Worm (Caenorhabditis elegans): ENCODE measurements around the gene lgg-2.

The lgg-2 gene

ce11 chrIV:10933062-10933552 is 2.6 kb downstream of the lgg-2 start, which contains the start of the genes dnc-1 and lsm-7:
TSS of gene dnc-1 (minus strand) at chrIV:10933203.
TSS of gene lsm-7 (plus strand) at chrIV:10933502.
- TF ChIP-seq sdc-2 (tag; optimal IDR thresholded peaks at IDR 0.05), result no peak
- peak; percentile 36 for TF ChIP-seq ceh-48 (tag; optimal IDR thresholded peaks at IDR 0.05)
- peak; percentile 37 for TF ChIP-seq elt-2 (tag; optimal IDR thresholded peaks at IDR 0.05)
- TF ChIP-seq K09A11.1 (tag; optimal IDR thresholded peaks at IDR 0.05; ENCODE audit: insufficient read depth), result peak; percentile 16
- peak; percentile 20 for TF ChIP-seq ceh-31 (tag; optimal IDR thresholded peaks at IDR 0.05)
- peak; percentile 32 for TF ChIP-seq nfya-1 (tag; optimal IDR thresholded peaks at IDR 0.05)
- no peak for TF ChIP-seq elt-4 (tag; optimal IDR thresholded peaks at IDR 0.05)
- TF ChIP-seq T23F11.4 (GFP tag; optimal IDR thresholded peaks at IDR 0.05), result peak; percentile 11
- TF ChIP-seq fax-1 (tag; optimal IDR thresholded peaks at IDR 0.05), result no peak
- peak; percentile 8 for TF ChIP-seq unc-42 (tag; optimal IDR thresholded peaks at IDR 0.05)
- TF ChIP-seq tbx-2 (tag; optimal IDR thresholded peaks at IDR 0.05), result peak; percentile 35
- no peak for TF ChIP-seq C08G9.2 (tag; optimal IDR thresholded peaks at IDR 0.05)

ce11 chrIV:10919770-10920169 is 15.9 kb downstream of the lgg-2 start, which contains the start of gene rbr-2:
TSS of gene rbr-2 (plus strand) at chrIV:10920070.
- TF ChIP-seq ets-4 (tag; optimal IDR thresholded peaks at IDR 0.05), result no peak
- no peak for TF ChIP-seq tbx-2 (tag; optimal IDR thresholded peaks at IDR 0.05)
- no peak for TF ChIP-seq unc-3 (GFP tag; conservative IDR thresholded peaks at IDR 0.05)
- no peak for TF ChIP-seq unc-3 (tag; optimal IDR thresholded peaks at IDR 0.05)
- TF ChIP-seq nhr-11 (tag; optimal IDR thresholded peaks at IDR 0.05), result no peak
- TF ChIP-seq ceh-19 (GFP tag; optimal IDR thresholded peaks at IDR 0.05), result no peak
- TF ChIP-seq pat-9 (tag; optimal IDR thresholded peaks at IDR 0.05), result no peak
- TF ChIP-seq hlh-13 (GFP tag; optimal IDR thresholded peaks at IDR 0.05), result no peak
- TF ChIP-seq ceh-45 (GFP tag; IDR thresholded peaks at IDR 0.05), result no peak
- TF ChIP-seq ref-2 (tag; optimal IDR thresholded peaks at IDR 0.05), result no peak
- no peak for TF ChIP-seq pqm-1 (tag; optimal IDR thresholded peaks at IDR 0.05)
- TF ChIP-seq zip-5 (tag; optimal IDR thresholded peaks at IDR 0.05), result no peak

DNA sequence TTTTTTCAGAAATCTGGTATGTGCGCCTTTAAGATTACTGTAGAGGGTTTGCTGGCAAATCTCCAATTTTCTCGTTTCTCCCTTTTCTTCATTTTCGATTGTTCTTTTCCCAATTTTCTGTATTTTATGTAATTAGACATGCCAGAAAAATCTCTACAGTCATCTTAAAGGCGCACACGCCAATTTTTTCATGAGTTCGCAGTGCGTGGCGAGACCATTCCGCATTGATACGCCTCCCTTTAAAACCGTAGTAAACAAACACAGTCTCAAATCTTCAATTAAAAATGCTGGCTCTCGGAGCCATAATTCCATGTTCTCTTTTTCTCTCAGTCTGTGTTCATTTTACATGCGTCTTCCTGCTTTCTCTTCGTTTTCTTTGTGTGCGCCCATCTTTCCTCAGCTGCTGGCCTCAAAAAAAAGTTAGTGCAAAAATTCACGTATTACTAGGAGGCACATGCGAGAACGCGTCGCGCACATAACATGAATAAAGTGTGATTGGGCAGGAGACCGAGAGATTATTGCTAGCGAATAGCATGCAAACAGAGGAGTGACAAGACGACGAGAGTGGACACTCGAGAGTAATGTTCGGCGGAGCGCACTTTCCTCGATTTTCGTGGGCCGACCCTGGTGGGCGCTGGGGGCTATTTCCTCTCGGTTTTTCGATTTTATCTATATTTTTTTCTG is 16.7 kb downstream of the lgg-2 start:
- TF ChIP-seq hlh-15 (tag; optimal IDR thresholded peaks at IDR 0.05) (no peak), ets-4 (tag; optimal IDR thresholded peaks at IDR 0.05) (no peak), nhr-232 (tag; optimal IDR thresholded peaks at IDR 0.05) (no peak), sdc-2 (tag; optimal IDR thresholded peaks at IDR 0.05) (no peak), elt-4 (tag; optimal IDR thresholded peaks at IDR 0.05) (no peak), Y22D7AL.16 (tag; optimal IDR thresholded peaks at IDR 0.05) (no peak), sox-4 (tag; optimal IDR thresholded peaks at IDR 0.05) (no peak), rnt-1 (tag; optimal IDR thresholded peaks at IDR 0.05) (peak; percentile 2), unc-55 (GFP tag; optimal IDR thresholded peaks at IDR 0.05) (peak; percentile 72), ceh-18 (tag; optimal IDR thresholded peaks at IDR 0.05) (peak; percentile 77), T23F11.4 (GFP tag; optimal IDR thresholded peaks at IDR 0.05) (no peak), ceh-9 (tag; optimal IDR thresholded peaks at IDR 0.05) (no peak), pat-9 (tag; optimal IDR thresholded peaks at IDR 0.05) (no peak), ceh-14 (tag; optimal IDR thresholded peaks at IDR 0.05) (no peak), dmd-4 (tag; optimal IDR thresholded peaks at IDR 0.05; ENCODE audit: borderline replicate concordance) (no peak), ceh-6 (GFP tag; optimal IDR thresholded peaks at IDR 0.05) (no peak), che-1 (tag; optimal IDR thresholded peaks at IDR 0.05) (no peak), ceh-31 (tag; optimal IDR thresholded peaks at IDR 0.05) (peak; percentile 80), ceh-19 (GFP tag; optimal IDR thresholded peaks at IDR 0.05) (peak; percentile 10), mec-3 (tag; optimal IDR thresholded peaks at IDR 0.05; ENCODE audit: borderline replicate concordance) (no peak), F13H6.1 (tag; optimal IDR thresholded peaks at IDR 0.05) (peak; percentile 6), lin-11 (tag; optimal IDR thresholded peaks at IDR 0.05) (no peak), ceh-45 (GFP tag; IDR thresholded peaks at IDR 0.05) (no peak), unc-3 (GFP tag; conservative IDR thresholded peaks at IDR 0.05) (no peak), unc-3 (tag; optimal IDR thresholded peaks at IDR 0.05) (no peak), zip-5 (tag; optimal IDR thresholded peaks at IDR 0.05) (no peak), ttx-3 (tag; optimal IDR thresholded peaks at IDR 0.05) (no peak), ztf-16 (tag; optimal IDR thresholded peaks at IDR 0.05) (no peak), fkh-6 (tag; optimal IDR thresholded peaks at IDR 0.05) (no peak), tbx-7 (tag; optimal IDR thresholded peaks at IDR 0.05) (no peak), hlh-8 (tag; optimal IDR thresholded peaks at IDR 0.05) (no peak), gmeb-2 (tag; optimal IDR thresholded peaks at IDR 0.05) (no peak), ceh-48 (tag; optimal IDR thresholded peaks at IDR 0.05) (no peak), K09A11.1 (tag; optimal IDR thresholded peaks at IDR 0.05; ENCODE audit: insufficient read depth) (no peak), lim-6 (tag; optimal IDR thresholded peaks at IDR 0.05) (no peak), sox-2 (GFP tag; IDR thresholded peaks at IDR 0.05) (no peak)

All from whole organism, late embryonic.